Fruit fly (Drosophila melanogaster) whole organism, embryonic: Measurements from ENCODE around the gene CG6083.

Experiments used
- Aef1 ChIP-seq: fragments of 200-800 bp; sonication (Bioruptor generic); IDR thresholded peaks from 3 replicates; pipeline ENCODE4 v1.3.6; 2022; ENCODE audit warnings: missing biosample characterization, missing genetic modification characterization
- Asciz ChIP-seq: fragments of 200-800 bp; sonication (Bioruptor generic); optimal IDR thresholded peaks from 2 replicates; lab custom pipeline; 2017; ENCODE audit warnings: missing biosample characterization, mild to moderate bottlenecking, missing genetic modification characterization, missing genetic modification reagents
- BtbVII ChIP-seq: fragments of 200-800 bp; sonication (Bioruptor generic); optimal IDR thresholded peaks from 3 replicates; lab custom pipeline; 2017; ENCODE audit warnings: missing biosample characterization, mild to moderate bottlenecking, missing genetic modification characterization
- CG10565 ChIP-seq: fragments of 200-800 bp; sonication (Bioruptor generic); optimal IDR thresholded peaks from 3 replicates; lab custom pipeline; 2016; ENCODE audit warnings: missing biosample characterization, mild to moderate bottlenecking, missing genetic modification characterization
- CG10979 ChIP-seq: fragments of 200-800 bp; sonication (Bioruptor generic); optimal IDR thresholded peaks from 2 replicates; lab custom pipeline; 2018; ENCODE audit warnings: missing biosample characterization, mild to moderate bottlenecking, missing genetic modification characterization, moderate library complexity
- CG12155 ChIP-seq: fragments of 200-800 bp; sonication (Bioruptor generic); optimal IDR thresholded peaks from 3 replicates; lab custom pipeline; 2016; ENCODE audit warnings: missing biosample characterization, missing genetic modification characterization
- CG12391 ChIP-seq: fragments of 200-800 bp; sonication (Bioruptor generic); optimal IDR thresholded peaks from 3 replicates; lab custom pipeline; 2018; ENCODE audit warnings: missing biosample characterization, mild to moderate bottlenecking, missing genetic modification characterization, moderate library complexity
- CG13287 ChIP-seq: fragments of 200-800 bp; sonication (Bioruptor generic); IDR thresholded peaks from 2 replicates; pipeline ENCODE4 v1.3.6; 2022; ENCODE audit warnings: missing biosample characterization, missing genetic modification characterization; ENCODE audit not compliant: partially characterized antibody
- CG13424 ChIP-seq: fragments of 200-800 bp; sonication (Bioruptor generic); optimal IDR thresholded peaks from 2 replicates; lab custom pipeline; 2019; ENCODE audit warnings: missing biosample characterization, mild to moderate bottlenecking, missing genetic modification characterization, moderate library complexity
- CG14441 ChIP-seq: fragments of 200-800 bp; sonication (Bioruptor generic); IDR thresholded peaks from 2 replicates; pipeline ENCODE4 v1.3.6; 2022; ENCODE audit warnings: missing biosample characterization, missing genetic modification characterization
- CG15269 ChIP-seq: fragments of 200-800 bp; sonication (Bioruptor generic); optimal IDR thresholded peaks from 2 replicates; lab custom pipeline; 2018; ENCODE audit warnings: missing biosample characterization, mild to moderate bottlenecking, missing genetic modification characterization, moderate library complexity
- CG1602 ChIP-seq: fragments of 200-800 bp; sonication (Bioruptor generic); optimal IDR thresholded peaks from 3 replicates; lab custom pipeline; 2016; ENCODE audit warnings: missing biosample characterization, missing genetic modification characterization
- CG16863 ChIP-seq: fragments of 200-800 bp; sonication (Bioruptor generic); optimal IDR thresholded peaks from 3 replicates; lab custom pipeline; 2016; ENCODE audit warnings: missing biosample characterization, missing genetic modification characterization
- CG17912 ChIP-seq: fragments of 200-800 bp; sonication (Bioruptor generic); optimal IDR thresholded peaks from 2 replicates; lab custom pipeline; 2018; ENCODE audit warnings: missing biosample characterization, mild to moderate bottlenecking, missing genetic modification characterization
- CG18011 ChIP-seq: fragments of 200-800 bp; sonication (Bioruptor generic); optimal IDR thresholded peaks from 2 replicates; lab custom pipeline; 2017; ENCODE audit warnings: missing biosample characterization, missing genetic modification characterization, mild to moderate bottlenecking, moderate library complexity, missing genotype
- CG2202 ChIP-seq: fragments of 200-800 bp; sonication (Bioruptor generic); optimal IDR thresholded peaks from 2 replicates; lab custom pipeline; 2018; ENCODE audit warnings: missing biosample characterization, mild to moderate bottlenecking, missing genetic modification characterization
- CG4617 ChIP-seq: fragments of 200-800 bp; sonication (Bioruptor generic); optimal IDR thresholded peaks from 3 replicates; lab custom pipeline; 2016; ENCODE audit warnings: missing biosample characterization, missing genetic modification characterization, borderline replicate concordance
- CG5180 ChIP-seq: fragments of 200-800 bp; sonication (Bioruptor generic); optimal IDR thresholded peaks from 3 replicates; lab custom pipeline; 2017; ENCODE audit warnings: missing biosample characterization, missing genetic modification characterization, mild to moderate bottlenecking, moderate library complexity, missing genetic modification reagents
- CG6175 ChIP-seq: fragments of 200-800 bp; sonication (Bioruptor generic); IDR thresholded peaks from 3 replicates; pipeline ENCODE4 v1.3.6; 2022; ENCODE audit warnings: missing biosample characterization, missing genetic modification characterization
- CG6683 ChIP-seq: fragments of 200-800 bp; sonication (Bioruptor generic); optimal IDR thresholded peaks from 2 replicates; lab custom pipeline; 2017; ENCODE audit warnings: missing biosample characterization, mild to moderate bottlenecking, missing genetic modification characterization, missing genetic modification reagents
- Dfd ChIP-seq, 2 experiments: fragments of >200 bp; optimal IDR thresholded peaks; 2 replicates each; lab custom pipeline; 2017; ENCODE audit warnings: missing biosample characterization in 2 of 2, missing genetic modification characterization in 2 of 2
- ERR ChIP-seq: fragments of 200-800 bp; sonication (Bioruptor generic); optimal IDR thresholded peaks from 2 replicates; lab custom pipeline; 2016; ENCODE audit warnings: missing biosample characterization, missing genetic modification characterization
- H15 ChIP-seq: fragments of 200-800 bp; sonication (Bioruptor generic); IDR thresholded peaks from 3 replicates; pipeline ENCODE4 v1.3.6; 2022; ENCODE audit warnings: missing biosample characterization, missing genetic modification characterization
- HLH4C ChIP-seq: fragments of 200-800 bp; sonication (Bioruptor generic); IDR thresholded peaks from 3 replicates; pipeline ENCODE4 v1.3.6; 2022; ENCODE audit warnings: missing biosample characterization, missing genetic modification characterization; ENCODE audit not compliant: partially characterized antibody
- NfI ChIP-seq: fragments of 200-800 bp; sonication (Bioruptor generic); optimal IDR thresholded peaks from 3 replicates; lab custom pipeline; 2018; ENCODE audit warnings: missing biosample characterization, mild to moderate bottlenecking, missing genetic modification characterization, moderate library complexity
- Six4 ChIP-seq: fragments of 200-800 bp; sonication (Bioruptor generic); optimal IDR thresholded peaks from 2 replicates; lab custom pipeline; 2016; ENCODE audit warnings: missing biosample characterization, missing genetic modification characterization
- Sox102F ChIP-seq: fragments of 200-800 bp; sonication (Bioruptor generic); optimal IDR thresholded peaks from 2 replicates; lab custom pipeline; 2018; ENCODE audit warnings: missing biosample characterization, mild to moderate bottlenecking, missing genetic modification characterization, moderate library complexity
- TFAM ChIP-seq: fragments of 200-800 bp; sonication (Bioruptor generic); optimal IDR thresholded peaks from 2 replicates; lab custom pipeline; 2017; ENCODE audit warnings: missing biosample characterization, missing genetic modification characterization, inconsistent platforms
- amos ChIP-seq: fragments of 200-800 bp; sonication (Bioruptor generic); IDR thresholded peaks from 2 replicates; pipeline ENCODE4 v1.3.6; 2022; ENCODE audit warnings: missing biosample characterization, missing genetic modification characterization; ENCODE audit not compliant: partially characterized antibody
- br ChIP-seq: fragments of >200 bp; optimal IDR thresholded peaks from 2 replicates; lab custom pipeline; 2017
- chn ChIP-seq: fragments of 200-800 bp; sonication (Bioruptor generic); optimal IDR thresholded peaks from 2 replicates; lab custom pipeline; 2016; ENCODE audit warnings: missing biosample characterization, missing genetic modification characterization
- da ChIP-seq: fragments of 200-800 bp; sonication (Bioruptor generic); optimal IDR thresholded peaks from 2 replicates; lab custom pipeline; 2016; ENCODE audit warnings: missing biosample characterization, missing genetic modification characterization
- grau ChIP-seq: fragments of 200-800 bp; optimal IDR thresholded peaks from 3 replicates; lab custom pipeline; 2019; ENCODE audit warnings: missing biosample characterization, mild to moderate bottlenecking, missing genetic modification characterization, moderate library complexity
- gsb ChIP-seq: fragments of 200-800 bp; sonication (Bioruptor generic); IDR thresholded peaks from 2 replicates; pipeline ENCODE4 v1.3.6; 2022; ENCODE audit warnings: missing biosample characterization, missing genetic modification characterization
- gt ChIP-seq: fragments of 200-800 bp; sonication (Bioruptor generic); IDR thresholded peaks from 2 replicates; pipeline ENCODE4 v1.3.6; 2022; ENCODE audit warnings: missing biosample characterization, missing genetic modification characterization
- jing ChIP-seq: fragments of 200-800 bp; sonication (Bioruptor generic); optimal IDR thresholded peaks from 2 replicates; lab custom pipeline; 2018; ENCODE audit warnings: missing biosample characterization, mild to moderate bottlenecking, missing genetic modification characterization
- ken ChIP-seq: fragments of 200-800 bp; sonication (Bioruptor generic); IDR thresholded peaks from 3 replicates; pipeline ENCODE4 v1.3.6; 2022; ENCODE audit warnings: missing biosample characterization, missing genetic modification characterization
- lbe ChIP-seq: fragments of 200-800 bp; sonication (Bioruptor generic); optimal IDR thresholded peaks from 2 replicates; lab custom pipeline; 2016; ENCODE audit warnings: missing biosample characterization, mild to moderate bottlenecking, missing genetic modification characterization
- maf-S ChIP-seq: fragments of 200-800 bp; sonication (Bioruptor generic); optimal IDR thresholded peaks from 2 replicates; lab custom pipeline; 2016; ENCODE audit warnings: missing biosample characterization, missing genetic modification characterization
- mirr ChIP-seq: fragments of 200-800 bp; sonication (Bioruptor generic); optimal IDR thresholded peaks from 3 replicates; lab custom pipeline; 2018; ENCODE audit warnings: missing biosample characterization, mild to moderate bottlenecking, missing genetic modification characterization
- nmo ChIP-seq: fragments of 200-800 bp; sonication (Bioruptor generic); optimal IDR thresholded peaks from 2 replicates; lab custom pipeline; 2018; ENCODE audit warnings: missing biosample characterization, mild to moderate bottlenecking, missing genetic modification characterization, moderate library complexity
- pan ChIP-seq, 4 experiments: fragments of >200 bp in 3 of 4; fragments of 200-800 bp in 1 of 4; sonication (Bioruptor generic) in 1 of 4; optimal IDR thresholded peaks in 3 of 4; IDR thresholded peaks in 1 of 4; 2 replicates each; pipeline versions ENCODE4 v1.3.6 to Lab custom; 2017 to 2022; ENCODE audit warnings: missing biosample characterization in 2 of 4, missing genetic modification characterization in 2 of 4, mixed read lengths in 1 of 4
- pita ChIP-seq: fragments of 200-800 bp; sonication (Bioruptor generic); optimal IDR thresholded peaks from 2 replicates; lab custom pipeline; 2017; ENCODE audit warnings: missing biosample characterization, mild to moderate bottlenecking, missing genetic modification characterization
- prd ChIP-seq, 3 experiments: fragments of >200 bp in 2 of 3; fragments of 200-800 bp in 1 of 3; sonication (Bioruptor generic) in 1 of 3; optimal IDR thresholded peaks in 2 of 3; IDR thresholded peaks in 1 of 3; 2 replicates in 2 of 3; 3 replicates in 1 of 3; pipeline versions ENCODE4 v1.3.6 to Lab custom; 2017 to 2022; ENCODE audit warnings: missing biosample characterization in 1 of 3, missing genetic modification characterization in 1 of 3
- seq ChIP-seq: fragments of 200-800 bp; sonication (Bioruptor generic); IDR thresholded peaks from 2 replicates; pipeline ENCODE4 v1.3.6; 2022; ENCODE audit warnings: missing biosample characterization, missing genetic modification characterization
- sob ChIP-seq: fragments of 200-800 bp; sonication (Bioruptor generic); IDR thresholded peaks from 2 replicates; pipeline ENCODE4 v1.3.6; 2022; ENCODE audit warnings: missing biosample characterization, missing genetic modification characterization
- sr ChIP-seq: fragments of 200-800 bp; sonication (Bioruptor generic); IDR thresholded peaks from 3 replicates; pipeline ENCODE4 v1.3.6; 2022; ENCODE audit warnings: missing biosample characterization, missing genetic modification characterization
- ssp ChIP-seq: fragments of 200-800 bp; sonication (Bioruptor generic); IDR thresholded peaks from 2 replicates; pipeline ENCODE4 v1.3.6; 2022; ENCODE audit warnings: missing biosample characterization, missing genetic modification characterization
- tll ChIP-seq, 2 experiments: fragments of 200-800 bp in 1 of 2; fragments of >200 bp in 1 of 2; sonication (Bioruptor generic) in 1 of 2; optimal IDR thresholded peaks; 2 replicates each; lab custom pipeline; 2017 to 2019; ENCODE audit warnings: missing biosample characterization in 2 of 2, missing genetic modification characterization in 2 of 2, mild to moderate bottlenecking in 1 of 2, moderate library complexity in 1 of 2

Gene CG6083

dm6 chr3L:11648410-11648809, 22.5 kb upstream of the CG6083 start, which contains the start of the genes RIOK1 and Polr3H (continued):
- TF ChIP-seq CG18011 (GFP tag; lab: Kevin White, UChicago) (peak; percentile 59), CG10565 (peak; percentile 6), CG13287 (peak; percentile 55; the same call in 1 of the 2 replicates), da (GFP tag; lab: Kevin White, UChicago) (peak; percentile 11), lbe (GFP tag; lab: Kevin White, UChicago) (no peak), CG4617 (GFP tag; lab: Kevin White, UChicago) (peak; percentile 68), sr (GFP tag; lab: Robert Waterston, UW) (no peak), Dfd (GFP tag; optimal IDR thresholded peaks at IDR 0.05; lab: Kevin White, UChicago) (no peak), prd (optimal IDR thresholded peaks at IDR 0.05; lab: Kevin White, UChicago) (no peak), prd (GFP tag; IDR thresholded peaks at IDR 0.05; lab: Robert Waterston, UW) (peak; percentile 67), gsb (no peak), CG2202 (tag; lab: Kevin White, UChicago) (peak; percentile 14), CG12155 (GFP tag; lab: Kevin White, UChicago) (peak; percentile 68), ssp (GFP tag; lab: Robert Waterston, UW) (0 out of 2 replicates have a peak, but pooled peaks have one; percentile 40), seq (GFP tag; lab: Robert Waterston, UW) (no peak), Sox102F (GFP tag; lab: Kevin White, UChicago) (no peak), maf-S (GFP tag; lab: Kevin White, UChicago) (peak; percentile 49), CG5180 (GFP tag; lab: Kevin White, UChicago) (no peak), pita (GFP tag; lab: Kevin White, UChicago) (no peak), grau (no peak), CG10979 (peak; percentile 55), sob (GFP tag; lab: Robert Waterston, UW) (peak; percentile 28; the same call in 1 of the 2 replicates), Asciz (no peak), chn (peak; percentile 81), CG17912 (no peak), CG15269 (no peak), jing (GFP tag; lab: Kevin White, UChicago) (peak; percentile 6), HLH4C (no peak), CG6683 (GFP tag; lab: Kevin White, UChicago) (no peak), Six4 (peak; percentile 36), CG12391 (tag; lab: Kevin White, UChicago) (peak; percentile 79), tll (GFP tag; optimal IDR thresholded peaks at IDR 0.05; lab: Kevin White, UChicago) (no peak), H15 (GFP tag; lab: Robert Waterston, UW) (peak; percentile 33; the same call in 1 of the 3 replicates), ken (GFP tag; lab: Robert Waterston, UW) (peak; percentile 43; the same call in 1 of the 3 replicates), CG14441 (GFP tag; lab: Robert Waterston, UW) (0 out of 2 replicates have a peak, but pooled peaks have one; percentile 69), CG1602 (GFP tag; lab: Kevin White, UChicago) (peak; percentile 62), CG16863 (peak; percentile 61), CG13424 (tag; lab: Kevin White, UChicago) (peak; percentile 69), Aef1 (GFP tag; lab: Robert Waterston, UW) (peak; percentile 61; the same call in 2 of the 3 replicates), mirr (GFP tag; lab: Kevin White, UChicago) (no peak), ERR (GFP tag; lab: Kevin White, UChicago) (peak; percentile 56), amos (no peak), br (lab: Kevin White, UChicago) (no peak), NfI (GFP tag; lab: Kevin White, UChicago) (peak; percentile 72), nmo (GFP tag; lab: Kevin White, UChicago) (peak; percentile 78), CG6175 (GFP tag; lab: Robert Waterston, UW) (no peak), TFAM (GFP tag; lab: Kevin White, UChicago) (no peak), pan (optimal IDR thresholded peaks at IDR 0.05; lab: Kevin White, UChicago) (no peak), pan (GFP tag; optimal IDR thresholded peaks at IDR 0.05 in 1 of 2, IDR thresholded peaks at IDR 0.05 in 1 of 2) (peak in 1 of 2 experiments; percentile 68), gt (GFP tag; lab: Robert Waterston, UW) (no peak), BtbVII (GFP tag; lab: Kevin White, UChicago) (no peak)
